Fruit fly (Drosophila melanogaster): ENCODE results near the gene CG14641.

Gene CG14641

dm6 chr3R:4281119-4281861 lies 49.1 kb upstream of the CG14641 start (continued):
- no peak for TF ChIP-seq Doc2 (GFP tag; IDR thresholded peaks at IDR 0.05)
- peak; percentile 4 for TF ChIP-seq CG34376 (GFP tag; optimal IDR thresholded peaks at IDR 0.05)
- no peak for TF ChIP-seq br (optimal IDR thresholded peaks at IDR 0.05)
- TF ChIP-seq CG15601 (tag; optimal IDR thresholded peaks at IDR 0.05): no peak
- TF ChIP-seq cato (GFP tag; optimal IDR thresholded peaks at IDR 0.05; ENCODE audit: borderline replicate concordance): no peak
- peak; percentile 53 for TF ChIP-seq abd-A (tag; optimal IDR thresholded peaks at IDR 0.05)
- no peak for TF ChIP-seq h (optimal IDR thresholded peaks at IDR 0.05)
- TF ChIP-seq grn (GFP tag; optimal IDR thresholded peaks at IDR 0.05): peak; percentile 16
- no peak for TF ChIP-seq nau (GFP tag; optimal IDR thresholded peaks at IDR 0.05)
- TF ChIP-seq fd96Cb (tag; optimal IDR thresholded peaks at IDR 0.05): no peak
- 0 out of 4 replicates have a peak, but pooled peaks have one; percentile 47 for TF ChIP-seq chinmo (GFP tag; IDR thresholded peaks at IDR 0.05; ENCODE audit: partially characterized antibody)
- TF ChIP-seq CG2199 (GFP tag; IDR thresholded peaks at IDR 0.05): 0 out of 3 replicates have a peak, but pooled peaks have one; percentile 45
- 0 out of 2 replicates have a peak, but pooled peaks have one; percentile 17 for TF ChIP-seq CG9932 (GFP tag; IDR thresholded peaks at IDR 0.05)
- no peak for TF ChIP-seq CG1792 (GFP tag; optimal IDR thresholded peaks at IDR 0.05)
- TF ChIP-seq pita (GFP tag; optimal IDR thresholded peaks at IDR 0.05): no peak
- TF ChIP-seq wek (GFP tag; optimal IDR thresholded peaks at IDR 0.05): no peak
- no peak for TF ChIP-seq ci (GFP tag; IDR thresholded peaks at IDR 0.05)
- TF ChIP-seq CG10565 (GFP tag; optimal IDR thresholded peaks at IDR 0.05): no peak
- no peak for TF ChIP-seq CG14441 (GFP tag; IDR thresholded peaks at IDR 0.05)
- no peak for TF ChIP-seq salm (tag; optimal IDR thresholded peaks at IDR 0.05)
- TF ChIP-seq zfh2 (GFP tag; optimal IDR thresholded peaks at IDR 0.05): no peak
- TF ChIP-seq Trl (optimal IDR thresholded peaks at IDR 0.05): peak; percentile 39 to 69
- TF ChIP-seq Trl (GFP tag; optimal IDR thresholded peaks at IDR 0.05): no peak
- TF ChIP-seq sima (GFP tag; optimal IDR thresholded peaks at IDR 0.05): no peak
- no peak for TF ChIP-seq chif (GFP tag; optimal IDR thresholded peaks at IDR 0.05)
- TF ChIP-seq Atf3 (GFP tag; optimal IDR thresholded peaks at IDR 0.05): no peak
- TF ChIP-seq pros (GFP tag; optimal IDR thresholded peaks at IDR 0.05): peak; percentile 34
- no peak for TF ChIP-seq unpg (GFP tag; optimal IDR thresholded peaks at IDR 0.05)
- TF ChIP-seq esg (GFP tag; conservative IDR thresholded peaks at IDR 0.05): no peak

DNA sequence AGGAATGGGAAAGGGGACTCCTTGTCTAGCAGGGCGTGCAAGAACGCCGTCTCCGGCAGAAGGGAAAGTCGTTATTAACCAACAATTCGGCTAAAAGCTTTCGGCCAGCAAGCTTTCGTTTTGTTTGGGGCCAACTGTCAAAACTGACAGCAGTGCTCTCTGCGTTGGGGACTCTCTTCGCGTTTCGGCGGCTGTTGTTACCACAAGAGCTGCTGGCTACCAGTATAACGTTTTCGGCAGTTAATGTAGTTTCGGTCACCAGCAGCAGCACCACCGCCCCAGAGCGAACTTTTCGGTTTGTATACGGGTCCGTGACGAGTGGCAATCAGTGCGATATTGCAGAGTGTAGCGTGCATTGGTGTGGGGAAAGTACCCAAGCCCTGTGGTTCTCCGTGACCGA lies 47.9 kb upstream of the CG14641 start, which contains the start of gene cpx:
cpx (plus strand) TSS at position 160 of the 400 bp plus-strand sequence.
- no peak for TF ChIP-seq CG8388 (GFP tag; optimal IDR thresholded peaks at IDR 0.05)
- no peak for TF ChIP-seq CG31441 (GFP tag; IDR thresholded peaks at IDR 0.05)
- TF ChIP-seq ken (GFP tag; IDR thresholded peaks at IDR 0.05): no peak
- no peak for TF ChIP-seq CG7271 (tag; optimal IDR thresholded peaks at IDR 0.05)
- no peak for TF ChIP-seq GATAe (GFP tag; conservative IDR thresholded peaks at IDR 0.05)
- no peak for TF ChIP-seq CG1603 (tag; optimal IDR thresholded peaks at IDR 0.05)
- peak; percentile 4 for TF ChIP-seq lab (GFP tag; optimal IDR thresholded peaks at IDR 0.05)
- TF ChIP-seq C15 (GFP tag; IDR thresholded peaks at IDR 0.05): no peak
- TF ChIP-seq CG10543 (GFP tag; optimal IDR thresholded peaks at IDR 0.05): peak; percentile 36
- no peak for TF ChIP-seq repo (GFP tag; optimal IDR thresholded peaks at IDR 0.05)
- TF ChIP-seq sim (GFP tag; IDR thresholded peaks at IDR 0.05): no peak
- TF ChIP-seq chif (GFP tag; optimal IDR thresholded peaks at IDR 0.05): no peak
- TF ChIP-seq CG15011 (GFP tag; optimal IDR thresholded peaks at IDR 0.05): no peak
- TF ChIP-seq Taf1 (GFP tag; IDR thresholded peaks at IDR 0.05): no peak
- TF ChIP-seq bcd (GFP tag; optimal IDR thresholded peaks at IDR 0.05): no peak
- peak; percentile 78 for TF ChIP-seq Med (GFP tag)
- peak; percentile 27; the same call in 1 of the 2 replicates for TF ChIP-seq Adf1 (GFP tag; IDR thresholded peaks at IDR 0.05)
- TF ChIP-seq klu (GFP tag; IDR thresholded peaks at IDR 0.05): no peak
- no peak for TF ChIP-seq CG7372 (GFP tag; IDR thresholded peaks at IDR 0.05)
- no peak for TF ChIP-seq CG34224 (GFP tag; IDR thresholded peaks at IDR 0.05; ENCODE audit: partially characterized antibody)
- no peak for TF ChIP-seq CG13287 (GFP tag; IDR thresholded peaks at IDR 0.05; ENCODE audit: partially characterized antibody)
- TF ChIP-seq Rfx (GFP tag; IDR thresholded peaks at IDR 0.05): no peak
- TF ChIP-seq MTF-1 (GFP tag; optimal IDR thresholded peaks at IDR 0.05; ENCODE audit: borderline replicate concordance): no peak
- no peak for TF ChIP-seq lbe (GFP tag; optimal IDR thresholded peaks at IDR 0.05)

Data from whole organism, embryonic.